Worm (Caenorhabditis elegans) whole organism, mixed stage, embryonic: ENCODE results near the gene sqst-4.

Source experiments
- M03D4.4 ChIP-seq: sonication (generic microtip); optimal IDR thresholded peaks from 2 replicates; lab custom pipeline; 2017; ENCODE audit warnings: mild to moderate bottlenecking, missing genetic modification characterization, missing compliant biosample characterization
- bed-3 ChIP-seq: fragments of 200-800 bp; sonication (Bioruptor generic); optimal IDR thresholded peaks from 3 replicates; lab custom pipeline; 2018; ENCODE audit warnings: mild to moderate bottlenecking, missing genetic modification characterization, moderate library complexity, missing compliant biosample characterization
- blmp-1 ChIP-seq: fragments of 150-350 bp; optimal IDR thresholded peaks from 2 replicates; lab custom pipeline; 2014; ENCODE audit warnings: missing biosample characterization, missing genetic modification characterization
- ceh-39 ChIP-seq: fragments of 150-350 bp; optimal IDR thresholded peaks from 2 replicates; lab custom pipeline; 2014; ENCODE audit warnings: missing biosample characterization, missing genetic modification characterization
- ceh-43 ChIP-seq: fragments of 200-800 bp; sonication (Bioruptor generic); optimal IDR thresholded peaks from 2 replicates; lab custom pipeline; 2018; ENCODE audit warnings: mild to moderate bottlenecking, missing genetic modification characterization, moderate library complexity, missing compliant biosample characterization
- ceh-83 ChIP-seq: fragments of 200-800 bp; sonication (Bioruptor generic); optimal IDR thresholded peaks from 2 replicates; lab custom pipeline; 2018; ENCODE audit warnings: mild to moderate bottlenecking, missing genetic modification characterization, missing compliant biosample characterization
- ces-1 ChIP-seq: fragments of 150-350 bp; optimal IDR thresholded peaks from 2 replicates; lab custom pipeline; 2014; ENCODE audit warnings: missing biosample characterization, missing genetic modification reagents, missing genetic modification characterization
- cnd-1 ChIP-seq: fragments of 200-800 bp; sonication (Bioruptor generic); optimal IDR thresholded peaks from 2 replicates; lab custom pipeline; 2018; ENCODE audit warnings: mild to moderate bottlenecking, missing genetic modification characterization, missing compliant biosample characterization
- elt-1 ChIP-seq: sonication (generic microtip); optimal IDR thresholded peaks from 2 replicates; lab custom pipeline; 2017; ENCODE audit warnings: missing genetic modification characterization, mild to moderate bottlenecking, missing compliant biosample characterization, antibody characterized with exemption, moderate library complexity, borderline replicate concordance; ENCODE audit not compliant: insufficient read depth
- elt-3 ChIP-seq: fragments of 150-350 bp; optimal IDR thresholded peaks from 2 replicates; lab custom pipeline; 2014; ENCODE audit warnings: missing biosample characterization, missing genetic modification characterization
- flh-1 ChIP-seq: fragments of 200-800 bp; sonication (Bioruptor generic); optimal IDR thresholded peaks from 2 replicates; lab custom pipeline; 2018; ENCODE audit warnings: mild to moderate bottlenecking, missing genetic modification characterization, moderate library complexity, missing compliant biosample characterization
- ham-2 ChIP-seq: fragments of 200-800 bp; sonication (Bioruptor generic); optimal IDR thresholded peaks from 2 replicates; lab custom pipeline; 2018; ENCODE audit warnings: mild to moderate bottlenecking, missing genetic modification characterization, missing compliant biosample characterization
- hlh-1 ChIP-seq: fragments of 150-350 bp; optimal IDR thresholded peaks from 2 replicates; lab custom pipeline; 2014; ENCODE audit warnings: missing biosample characterization, missing genetic modification reagents, missing genetic modification characterization
- lin-32 ChIP-seq: fragments of 200-800 bp; sonication (Bioruptor generic); optimal IDR thresholded peaks from 2 replicates; lab custom pipeline; 2018; ENCODE audit warnings: mild to moderate bottlenecking, missing genetic modification characterization, missing compliant biosample characterization
- mab-5 ChIP-seq: fragments of 150-350 bp; optimal IDR thresholded peaks from 2 replicates; lab custom pipeline; 2014; ENCODE audit warnings: missing biosample characterization, missing genetic modification characterization
- mep-1 ChIP-seq: fragments of 150-350 bp; optimal IDR thresholded peaks from 2 replicates; lab custom pipeline; 2017; ENCODE audit warnings: missing biosample characterization, missing genetic modification reagents, missing genetic modification characterization, inconsistent platforms
- mls-2 ChIP-seq: sonication (generic microtip); optimal IDR thresholded peaks from 2 replicates; lab custom pipeline; 2016; ENCODE audit warnings: mild to moderate bottlenecking, missing genetic modification characterization, moderate library complexity, missing compliant biosample characterization
- nhr-12 ChIP-seq: fragments of 150-350 bp; optimal IDR thresholded peaks from 2 replicates; lab custom pipeline; 2014; ENCODE audit warnings: missing biosample characterization, missing genetic modification characterization
- nhr-2 ChIP-seq: fragments of 150-350 bp; optimal IDR thresholded peaks from 2 replicates; lab custom pipeline; 2014; ENCODE audit warnings: missing biosample characterization, missing genetic modification characterization
- nhr-237 ChIP-seq: fragments of 150-350 bp; optimal IDR thresholded peaks from 2 replicates; lab custom pipeline; 2014; ENCODE audit warnings: missing biosample characterization, missing genetic modification characterization
- nhr-28 ChIP-seq: fragments of 150-350 bp; optimal IDR thresholded peaks from 2 replicates; lab custom pipeline; 2014; ENCODE audit warnings: missing biosample characterization, missing genetic modification characterization
- nhr-76 ChIP-seq: sonication (generic microtip); optimal IDR thresholded peaks from 2 replicates; lab custom pipeline; 2017; ENCODE audit warnings: missing biosample characterization, missing genetic modification characterization
- pha-4 ChIP-seq: fragments of 150-350 bp; optimal IDR thresholded peaks from 2 replicates; lab custom pipeline; 2018; ENCODE audit warnings: missing biosample characterization, missing genetic modification reagents, missing genetic modification characterization
- snpc-4 ChIP-seq: fragments of 150-350 bp; optimal IDR thresholded peaks from 2 replicates; lab custom pipeline; 2014; ENCODE audit warnings: missing biosample characterization, missing genetic modification characterization
- sptf-1 ChIP-seq: sonication (generic microtip); optimal IDR thresholded peaks from 2 replicates; lab custom pipeline; 2017; ENCODE audit warnings: mild to moderate bottlenecking, missing genetic modification characterization, moderate library complexity, missing compliant biosample characterization
- tbx-8 ChIP-seq: fragments of 200-800 bp; sonication (Bioruptor generic); optimal IDR thresholded peaks from 2 replicates; lab custom pipeline; 2018; ENCODE audit warnings: mild to moderate bottlenecking, missing genetic modification characterization, moderate library complexity, missing compliant biosample characterization
- unc-120 ChIP-seq: sonication (generic microtip); optimal IDR thresholded peaks from 2 replicates; lab custom pipeline; 2017; ENCODE audit warnings: missing genetic modification characterization, missing compliant biosample characterization; ENCODE audit not compliant: poor library complexity, severe bottlenecking
- unc-39 ChIP-seq: fragments of 150-350 bp; optimal IDR thresholded peaks from 2 replicates; lab custom pipeline; 2014; ENCODE audit warnings: missing biosample characterization, missing genetic modification characterization
- unc-62 ChIP-seq: fragments of 150-350 bp; optimal IDR thresholded peaks from 2 replicates; lab custom pipeline; 2014; ENCODE audit warnings: missing biosample characterization, missing genetic modification reagents, missing genetic modification characterization
- zip-8 ChIP-seq: fragments of 150-350 bp; optimal IDR thresholded peaks from 2 replicates; lab custom pipeline; 2014; ENCODE audit warnings: missing biosample characterization, missing genetic modification characterization

sqst-4 gene

ce11 chrV:16488172-16488571 lies at the start of gene sqst-4:
Gene sqst-4, plus strand, starts transcription at chrV:16488472.
- TF ChIP-seq zip-8 (tag; lab: Kevin White, UChicago) (no peak), mls-2 (no peak), tbx-8 (GFP tag; lab: Kevin White, UChicago) (no peak), sptf-1 (no peak), unc-39 (tag; lab: Kevin White, UChicago) (no peak), pha-4 (tag; lab: Kevin White, UChicago) (no peak), ceh-83 (GFP tag; lab: Kevin White, UChicago) (no peak)
- TF ChIP-seq, all 35 proteins: peak for 0

- TF ChIP-seq snpc-4 (tag; lab: Kevin White, UChicago): no peak
Observed at ce11 chrV:16443626-16444025, 44.6 kb upstream of the sqst-4 start, which contains the start of gene srh-141. Gene srh-141, plus strand, starts transcription at chrV:16443926.

- no peak for TF ChIP-seq snpc-4 (tag; lab: Kevin White, UChicago)
- no peak for TF ChIP-seq nhr-237
- TF ChIP-seq unc-39 (tag; lab: Kevin White, UChicago): no peak
- no peak for TF ChIP-seq mep-1 (tag; lab: Kevin White, UChicago)
- no peak for TF ChIP-seq nhr-28
- no peak for TF ChIP-seq zip-8 (tag; lab: Kevin White, UChicago)
- TF ChIP-seq nhr-12 (tag; lab: Kevin White, UChicago): no peak
- TF ChIP-seq mls-2: no peak
- no peak for TF ChIP-seq sptf-1
- no peak for TF ChIP-seq ceh-43 (GFP tag; lab: Kevin White, UChicago)
- no peak for TF ChIP-seq elt-3 (tag; lab: Kevin White, UChicago)
- TF ChIP-seq cnd-1 (tag; lab: Kevin White, UChicago): no peak
- TF ChIP-seq ces-1 (GFP tag; lab: Kevin White, UChicago): no peak
- TF ChIP-seq blmp-1 (tag; lab: Kevin White, UChicago): no peak
- no peak for TF ChIP-seq elt-1 (tag; lab: Kevin White, UChicago)
- TF ChIP-seq tbx-8 (GFP tag; lab: Kevin White, UChicago): no peak
Observed at ce11 chrV:16445676-16446075, 42.6 kb upstream of the sqst-4 start, which contains the start of gene T08G3.6. Gene T08G3.6, plus strand, starts transcription at chrV:16445976.

ce11 chrV:16446191-16446590 lies 42.1 kb upstream of the sqst-4 start:
- TF ChIP-seq pha-4 (tag; lab: Kevin White, UChicago) (no peak), nhr-2 (tag; lab: Kevin White, UChicago) (no peak)
- TF ChIP-seq, all 35 proteins: peak for 0

ce11 chrV:16447735-16448134 lies 40.5 kb upstream of the sqst-4 start, which contains the start of gene T08G3.13:
Gene T08G3.13, plus strand, starts transcription at chrV:16448035.
- TF ChIP-seq nhr-12 (tag; lab: Kevin White, UChicago) (no peak), elt-3 (tag; lab: Kevin White, UChicago) (no peak), unc-62 (GFP tag; lab: Kevin White, UChicago) (no peak), ham-2 (no peak), nhr-28 (no peak), M03D4.4 (tag; lab: Kevin White, UChicago) (no peak), snpc-4 (tag; lab: Kevin White, UChicago) (no peak), bed-3 (GFP tag; lab: Kevin White, UChicago) (no peak), mab-5 (tag; lab: Kevin White, UChicago) (no peak), ceh-39 (tag; lab: Kevin White, UChicago) (no peak), ces-1 (GFP tag; lab: Kevin White, UChicago) (no peak), hlh-1 (tag; lab: Kevin White, UChicago) (no peak), nhr-76 (tag; lab: Kevin White, UChicago) (no peak), unc-120 (tag; lab: Kevin White, UChicago) (no peak), ceh-43 (GFP tag; lab: Kevin White, UChicago) (no peak)
- TF ChIP-seq, all 35 proteins: peak for 0

- TF ChIP-seq bed-3 (GFP tag; lab: Kevin White, UChicago) (no peak), nhr-12 (tag; lab: Kevin White, UChicago) (no peak), mls-2 (no peak), nhr-2 (tag; lab: Kevin White, UChicago) (no peak), flh-1 (GFP tag; lab: Kevin White, UChicago) (no peak), mep-1 (tag; lab: Kevin White, UChicago) (no peak), hlh-1 (tag; lab: Kevin White, UChicago) (no peak), M03D4.4 (tag; lab: Kevin White, UChicago) (no peak), lin-32 (GFP tag; lab: Kevin White, UChicago) (no peak), elt-1 (tag; lab: Kevin White, UChicago) (no peak), zip-8 (tag; lab: Kevin White, UChicago) (no peak), ces-1 (GFP tag; lab: Kevin White, UChicago) (no peak), elt-3 (tag; lab: Kevin White, UChicago) (no peak), tbx-8 (GFP tag; lab: Kevin White, UChicago) (no peak)
- TF ChIP-seq, all 35 proteins: peak for 0
Observed at ce11 chrV:16455065-16455464, 33.2 kb upstream of the sqst-4 start, which contains the start of gene str-14. Gene str-14, minus strand, starts transcription at chrV:16455165.
